Fruit fly (Drosophila melanogaster) whole organism, adult: ENCODE measurements around the gene CG31663.

Experiments used
- CG14711 ChIP-seq: fragments of 200-800 bp; sonication (Bioruptor generic); optimal IDR thresholded peaks from 2 replicates; lab custom pipeline; 2018; ENCODE audit warnings: missing biosample characterization, mild to moderate bottlenecking, missing genetic modification characterization, moderate library complexity
- CG1620 ChIP-seq: fragments of 200-800 bp; sonication (Bioruptor generic); optimal IDR thresholded peaks from 2 replicates; lab custom pipeline; 2016; ENCODE audit warnings: missing biosample characterization, missing genetic modification characterization
- CG5204 ChIP-seq: fragments of 200-800 bp; sonication (Bioruptor generic); optimal IDR thresholded peaks from 2 replicates; lab custom pipeline; 2016; ENCODE audit warnings: missing biosample characterization, missing genetic modification characterization
- CG7101 ChIP-seq: fragments of 200-800 bp; sonication (Bioruptor generic); optimal IDR thresholded peaks from 2 replicates; lab custom pipeline; 2018; ENCODE audit warnings: missing biosample characterization, mild to moderate bottlenecking, missing genetic modification characterization, moderate library complexity
- Crg-1 ChIP-seq: fragments of 200-800 bp; sonication (Bioruptor generic); optimal IDR thresholded peaks from 2 replicates; lab custom pipeline; 2016; ENCODE audit warnings: missing biosample characterization, missing genetic modification characterization
- Hr96 ChIP-seq: fragments of 200-800 bp; sonication (Bioruptor generic); optimal IDR thresholded peaks from 2 replicates; lab custom pipeline; 2016; ENCODE audit warnings: missing biosample characterization, missing genetic modification characterization
- bab1 ChIP-seq: fragments of 200-800 bp; sonication (Bioruptor generic); optimal IDR thresholded peaks from 3 replicates; lab custom pipeline; 2019; ENCODE audit warnings: missing biosample characterization, mild to moderate bottlenecking, missing genetic modification characterization, moderate library complexity
- cic ChIP-seq: fragments of 200-800 bp; sonication (Bioruptor generic); optimal IDR thresholded peaks from 2 replicates; lab custom pipeline; 2017; ENCODE audit warnings: missing biosample characterization, mild to moderate bottlenecking, missing genetic modification characterization, moderate library complexity
- tj ChIP-seq: fragments of 200-800 bp; sonication (Bioruptor generic); optimal IDR thresholded peaks from 3 replicates; lab custom pipeline; 2017; ENCODE audit warnings: missing biosample characterization, mild to moderate bottlenecking, missing genetic modification characterization, moderate library complexity

DNA sequence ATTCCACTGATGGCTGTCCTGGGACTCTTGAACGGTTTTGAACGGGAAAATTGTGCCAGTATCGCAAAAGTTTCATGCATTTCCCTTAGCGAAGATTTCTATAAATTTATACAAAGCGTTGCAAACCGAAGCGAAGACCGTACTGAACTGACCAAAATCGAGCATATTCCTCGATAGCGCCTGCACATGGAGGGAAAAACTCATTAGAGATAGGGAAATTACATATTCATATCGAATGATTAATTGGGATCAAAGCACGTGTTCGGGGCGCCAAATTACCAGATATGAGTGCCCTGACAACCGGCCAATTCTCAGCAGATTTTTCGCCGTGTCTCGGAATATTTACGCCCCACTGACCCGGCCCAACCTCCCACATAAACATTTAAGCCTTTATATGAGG lies at the start of gene CG31663:
- TF ChIP-seq CG5204 (no peak), tj (GFP tag; lab: Kevin White, UChicago) (no peak), CG14711 (no peak), CG7101 (tag; lab: Kevin White, UChicago) (no peak), Crg-1 (GFP tag; lab: Kevin White, UChicago) (no peak), cic (GFP tag; lab: Kevin White, UChicago) (no peak), bab1 (GFP tag; lab: Kevin White, UChicago) (no peak), Hr96 (GFP tag; lab: Kevin White, UChicago) (no peak), CG1620 (no peak)
